Fruit fly (Drosophila melanogaster) whole organism, wandering third instar larva: Measurements from ENCODE around the gene CLS.

Source experiments
- CG32264 ChIP-seq: fragments of 200-800 bp; sonication (Bioruptor generic); optimal IDR thresholded peaks from 2 replicates; lab custom pipeline; 2016; ENCODE audit warnings: missing biosample characterization, missing genetic modification characterization
- Dif ChIP-seq: fragments of 200-275, 200-300 bp; sonication (Bioruptor generic); optimal IDR thresholded peaks from 2 replicates; lab custom pipeline; 2018; ENCODE audit warnings: missing biosample characterization, missing genetic modification characterization; ENCODE audit not compliant: partially characterized antibody
- Hr83 ChIP-seq: fragments of 200-300 bp; sonication (Bioruptor generic); optimal IDR thresholded peaks from 2 replicates; lab custom pipeline; 2016; ENCODE audit warnings: missing biosample characterization, mild to moderate bottlenecking, missing genetic modification characterization, moderate library complexity; ENCODE audit not compliant: poor library complexity, severe bottlenecking
- dl ChIP-seq, 2 experiments: fragments of 175-275, 200-275 bp in 1 of 2; fragments of 200-275 bp in 1 of 2; sonication (Bioruptor generic); optimal IDR thresholded peaks; lab custom pipeline; 2018; ENCODE audit warnings: mild to moderate bottlenecking in 2 of 2, missing biosample characterization in 2 of 2, missing genetic modification characterization in 2 of 2, moderate library complexity in 2 of 2; ENCODE audit not compliant: partially characterized antibody in 2 of 2, insufficient read depth in 1 of 2

DNA sequence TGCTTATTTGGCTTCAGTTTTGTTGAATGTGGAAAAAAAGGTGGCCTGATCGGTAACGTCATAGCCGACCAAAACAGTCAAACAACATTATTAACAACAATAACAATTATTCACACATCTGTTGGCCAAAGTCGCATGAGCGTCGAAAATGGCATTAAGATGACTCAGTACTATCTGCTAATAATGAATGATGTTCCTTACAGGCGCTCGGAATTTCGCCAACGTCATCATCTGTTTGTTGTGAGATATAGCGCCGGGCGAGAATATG, 48.6 kb upstream of the CLS start:
- no peak for TF ChIP-seq Hr83 (GFP tag; lab: Kevin White, UChicago)
- no peak for TF ChIP-seq Dif (GFP tag; lab: Kevin White, UChicago)
- TF ChIP-seq dl (GFP tag; optimal IDR thresholded peaks at IDR 0.05; lab: Kevin White, UChicago; ENCODE audit: insufficient read depth in 1 of 2, partially characterized antibody in 2 of 2): no peak
- TF ChIP-seq CG32264 (GFP tag; lab: Kevin White, UChicago): no peak
